Worm (Caenorhabditis elegans) whole organism, L3 larva: ENCODE measurements around the gene F57F4.1.

Experiments
- ama-1 ChIP-seq: fragments of 150-350 bp; optimal IDR thresholded peaks from 2 replicates; lab custom pipeline; 2018
- ceh-9 ChIP-seq: sonication (generic microtip); optimal IDR thresholded peaks from 2 replicates; lab custom pipeline; 2018; ENCODE audit warnings: missing biosample characterization, missing genetic modification characterization
- egl-27 ChIP-seq: sonication (generic microtip); optimal IDR thresholded peaks from 4 replicates; lab custom pipeline; 2017; ENCODE audit warnings: missing biosample characterization, missing genetic modification reagents, missing genetic modification characterization
- elt-1 ChIP-seq: fragments of 150-350 bp; optimal IDR thresholded peaks from 2 replicates; lab custom pipeline; 2014; ENCODE audit warnings: missing biosample characterization, missing genetic modification characterization
- fos-1 ChIP-seq: fragments of 150-350 bp; optimal IDR thresholded peaks from 2 replicates; lab custom pipeline; 2014; ENCODE audit warnings: missing biosample characterization, missing genetic modification characterization
- mdl-1 ChIP-seq: fragments of 150-350 bp; optimal IDR thresholded peaks from 2 replicates; lab custom pipeline; 2014; ENCODE audit warnings: missing biosample characterization, missing genetic modification characterization
- nfya-1 ChIP-seq: sonication (generic microtip); optimal IDR thresholded peaks from 2 replicates; lab custom pipeline; 2017; ENCODE audit warnings: missing genetic modification characterization, mild to moderate bottlenecking, missing compliant biosample characterization, antibody characterized with exemption, moderate library complexity; ENCODE audit not compliant: insufficient read depth
- nhr-11 ChIP-seq: fragments of 150-350 bp; optimal IDR thresholded peaks from 2 replicates; lab custom pipeline; 2014; ENCODE audit warnings: missing biosample characterization, missing genetic modification characterization
- nhr-237 ChIP-seq: fragments of 150-350 bp; optimal IDR thresholded peaks from 2 replicates; lab custom pipeline; 2014; ENCODE audit warnings: missing biosample characterization, missing genetic modification characterization
- nhr-76 ChIP-seq: fragments of 150-350 bp; sonication (generic microtip); optimal IDR thresholded peaks from 5 replicates; lab custom pipeline; 2014; ENCODE audit warnings: missing biosample characterization, missing genetic modification characterization
- pha-4 ChIP-seq: fragments of 150-350 bp; optimal IDR thresholded peaks from 2 replicates; lab custom pipeline; 2014; ENCODE audit warnings: missing biosample characterization, missing genetic modification reagents, missing genetic modification characterization
- pqm-1 ChIP-seq: fragments of 150-350 bp; optimal IDR thresholded peaks from 2 replicates; lab custom pipeline; 2017; ENCODE audit warnings: missing biosample characterization, missing genetic modification characterization, inconsistent platforms
- skn-1 ChIP-seq: fragments of 150-350 bp; optimal IDR thresholded peaks from 2 replicates; lab custom pipeline; 2014; ENCODE audit warnings: missing biosample characterization, missing genetic modification characterization

DNA sequence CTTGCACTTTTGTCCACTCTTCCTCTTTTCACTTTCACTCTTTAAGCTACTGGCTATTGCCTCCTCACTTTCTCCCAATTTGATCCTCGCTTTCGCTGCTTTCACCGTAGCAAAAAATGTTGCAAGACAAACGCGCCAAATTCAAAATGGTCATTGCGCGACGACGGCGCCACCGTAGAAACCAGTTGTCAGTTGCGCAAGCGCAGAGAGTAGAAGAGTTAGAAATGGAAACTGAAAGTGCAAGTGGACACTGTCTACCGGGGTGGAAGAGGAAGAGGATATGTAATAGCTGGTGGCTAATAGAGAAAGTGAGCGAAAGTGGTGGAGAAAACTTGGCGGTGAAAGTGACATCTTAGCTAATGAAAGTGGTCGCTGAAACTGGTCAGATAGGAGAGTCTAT is 39.1 kb upstream of the F57F4.1 start:
- TF ChIP-seq mdl-1 (no peak), nfya-1 (tag; lab: Kevin White, UChicago) (peak; percentile 9), nhr-11 (tag; lab: Kevin White, UChicago) (no peak), pqm-1 (tag; lab: Kevin White, UChicago) (no peak), pha-4 (tag; lab: Kevin White, UChicago) (no peak), skn-1 (tag; lab: Kevin White, UChicago) (no peak), fos-1 (tag; lab: Kevin White, UChicago) (no peak), ama-1 (lab: Kevin White, UChicago) (no peak), elt-1 (no peak), nhr-237 (tag; lab: Kevin White, UChicago) (no peak), nhr-76 (tag; lab: Kevin White, UChicago) (no peak), egl-27 (tag; lab: Kevin White, UChicago) (no peak), ceh-9 (tag; lab: Kevin White, UChicago) (no peak)
